Fruit fly (Drosophila melanogaster) whole organism, embryonic: ENCODE results near the gene CG8135.

Source experiments
- Bgb ChIP-seq: fragments of 200-800 bp; sonication (Bioruptor generic); IDR thresholded peaks from 2 replicates; pipeline ENCODE4 v1.3.6; 2022; ENCODE audit warnings: missing biosample characterization, missing genetic modification characterization; ENCODE audit not compliant: partially characterized antibody
- CG11085 ChIP-seq: fragments of 200-800 bp; sonication (Bioruptor generic); IDR thresholded peaks from 2 replicates; pipeline ENCODE4 v1.3.6; 2022; ENCODE audit warnings: missing biosample characterization, missing genetic modification characterization
- CG11247 ChIP-seq: fragments of 200-800 bp; sonication (Bioruptor generic); IDR thresholded peaks from 2 replicates; pipeline ENCODE4 v1.3.6; 2022; ENCODE audit warnings: missing biosample characterization, missing genetic modification characterization
- CG12155 ChIP-seq: fragments of 200-800 bp; sonication (Bioruptor generic); optimal IDR thresholded peaks from 3 replicates; lab custom pipeline; 2016; ENCODE audit warnings: missing biosample characterization, missing genetic modification characterization
- CG13624 ChIP-seq: fragments of 200-800 bp; sonication (Bioruptor generic); optimal IDR thresholded peaks from 2 replicates; lab custom pipeline; 2016; ENCODE audit warnings: missing biosample characterization, missing genetic modification characterization
- CG14014 ChIP-seq: fragments of 200-800 bp; sonication (Bioruptor generic); IDR thresholded peaks from 2 replicates; pipeline ENCODE4 v1.3.6; 2022; ENCODE audit warnings: missing biosample characterization, missing genetic modification characterization
- CG14050 ChIP-seq: fragments of 200-800 bp; sonication (Bioruptor generic); IDR thresholded peaks from 3 replicates; pipeline ENCODE4 v1.3.6; 2022; ENCODE audit warnings: missing biosample characterization, missing genetic modification characterization
- CG1602 ChIP-seq: fragments of 200-800 bp; sonication (Bioruptor generic); optimal IDR thresholded peaks from 3 replicates; lab custom pipeline; 2016; ENCODE audit warnings: missing biosample characterization, missing genetic modification characterization
- CG16863 ChIP-seq: fragments of 200-800 bp; sonication (Bioruptor generic); optimal IDR thresholded peaks from 3 replicates; lab custom pipeline; 2016; ENCODE audit warnings: missing biosample characterization, missing genetic modification characterization
- CG1832 ChIP-seq: fragments of 200-800 bp; sonication (Bioruptor generic); optimal IDR thresholded peaks from 2 replicates; lab custom pipeline; 2017; ENCODE audit warnings: missing biosample characterization, mild to moderate bottlenecking, missing genetic modification characterization, inconsistent platforms
- CG2116 ChIP-seq: fragments of 200-800 bp; sonication (Bioruptor generic); optimal IDR thresholded peaks from 3 replicates; lab custom pipeline; 2018; ENCODE audit warnings: missing biosample characterization, mild to moderate bottlenecking, missing genetic modification characterization
- CG3065 ChIP-seq: fragments of 200-800 bp; sonication (Bioruptor generic); optimal IDR thresholded peaks from 2 replicates; lab custom pipeline; 2016; ENCODE audit warnings: missing biosample characterization, missing genetic modification characterization
- CG31441 ChIP-seq: fragments of 200-800 bp; sonication (Bioruptor generic); IDR thresholded peaks from 2 replicates; pipeline ENCODE4 v1.3.6; 2022; ENCODE audit warnings: missing biosample characterization, missing genetic modification characterization
- CG4360 ChIP-seq: fragments of 200-800 bp; sonication (Bioruptor generic); IDR thresholded peaks from 2 replicates; pipeline ENCODE4 v1.3.6; 2022; ENCODE audit warnings: missing biosample characterization, missing genetic modification characterization
- CG4617 ChIP-seq: fragments of 200-800 bp; sonication (Bioruptor generic); optimal IDR thresholded peaks from 3 replicates; lab custom pipeline; 2016; ENCODE audit warnings: missing biosample characterization, missing genetic modification characterization, borderline replicate concordance
- CG4707 ChIP-seq: fragments of 200-800 bp; sonication (Bioruptor generic); optimal IDR thresholded peaks from 2 replicates; lab custom pipeline; 2018; ENCODE audit warnings: missing biosample characterization, mild to moderate bottlenecking, missing genetic modification characterization, moderate library complexity
- CG5180 ChIP-seq: fragments of 200-800 bp; sonication (Bioruptor generic); optimal IDR thresholded peaks from 3 replicates; lab custom pipeline; 2017; ENCODE audit warnings: missing biosample characterization, missing genetic modification characterization, mild to moderate bottlenecking, moderate library complexity, missing genetic modification reagents
- CG6683 ChIP-seq: fragments of 200-800 bp; sonication (Bioruptor generic); optimal IDR thresholded peaks from 2 replicates; lab custom pipeline; 2017; ENCODE audit warnings: missing biosample characterization, mild to moderate bottlenecking, missing genetic modification characterization, missing genetic modification reagents
- CG6854 ChIP-seq: fragments of 200-800 bp; sonication (Bioruptor generic); optimal IDR thresholded peaks from 3 replicates; lab custom pipeline; 2017; ENCODE audit warnings: missing biosample characterization, mild to moderate bottlenecking, missing genetic modification characterization
- CTCF ChIP-seq: fragments of 200-800 bp; sonication (Bioruptor generic); optimal IDR thresholded peaks from 2 replicates; lab custom pipeline; 2017; ENCODE audit warnings: missing biosample characterization, mild to moderate bottlenecking, missing genetic modification characterization, moderate library complexity
- Chrac-16 ChIP-seq: fragments of 200-800 bp; sonication (Bioruptor generic); optimal IDR thresholded peaks from 3 replicates; lab custom pipeline; 2016; ENCODE audit warnings: missing biosample characterization, missing genetic modification characterization
- Dek ChIP-seq: fragments of 200-800 bp; sonication (Bioruptor generic); optimal IDR thresholded peaks from 3 replicates; lab custom pipeline; 2019; ENCODE audit warnings: missing biosample characterization, mild to moderate bottlenecking, missing genetic modification characterization, moderate library complexity
- Doc2 ChIP-seq: fragments of 200-800 bp; sonication (Bioruptor generic); IDR thresholded peaks from 2 replicates; pipeline ENCODE4 v1.3.6; 2022; ENCODE audit warnings: missing biosample characterization, missing genetic modification characterization
- Ets65A ChIP-seq: fragments of 200-800 bp; sonication (Bioruptor generic); peaks from one replicate; lab custom pipeline; 2016; ENCODE audit warnings: missing biosample characterization, missing genetic modification characterization
- Fer3 ChIP-seq: fragments of 200-800 bp; sonication (Bioruptor generic); optimal IDR thresholded peaks from 2 replicates; lab custom pipeline; 2018; ENCODE audit warnings: missing biosample characterization, mild to moderate bottlenecking, missing genetic modification characterization, moderate library complexity
- Hmr ChIP-seq: fragments of 200-800 bp; sonication (Bioruptor generic); optimal IDR thresholded peaks from 3 replicates; lab custom pipeline; 2017; ENCODE audit warnings: mild to moderate bottlenecking, missing biosample characterization, missing genetic modification reagents, missing genetic modification characterization
- Hmx ChIP-seq: fragments of 200-800 bp; sonication (Bioruptor generic); optimal IDR thresholded peaks from 2 replicates; lab custom pipeline; 2016; ENCODE audit warnings: missing biosample characterization, missing genetic modification characterization
- Opbp ChIP-seq: fragments of 200-800 bp; sonication (Bioruptor generic); IDR thresholded peaks from 3 replicates; pipeline ENCODE4 v1.3.6; 2022; ENCODE audit warnings: missing biosample characterization, missing genetic modification characterization; ENCODE audit not compliant: partially characterized antibody
- Stat92E ChIP-seq, 3 experiments: fragments of >200 bp in 2 of 3; fragments of 200-800 bp in 1 of 3; sonication (Bioruptor generic) in 1 of 3; optimal IDR thresholded peaks; 2 replicates each; lab custom pipeline; 2017 to 2019; ENCODE audit warnings: missing biosample characterization in 3 of 3, missing genetic modification characterization in 3 of 3, mild to moderate bottlenecking in 1 of 3, moderate library complexity in 1 of 3
- YL-1 ChIP-seq: fragments of 200-800 bp; sonication (Bioruptor generic); optimal IDR thresholded peaks from 3 replicates; lab custom pipeline; 2017; ENCODE audit warnings: missing biosample characterization, mild to moderate bottlenecking, missing genetic modification characterization
- aop ChIP-seq: fragments of 200-800 bp; sonication (Bioruptor generic); IDR thresholded peaks from 2 replicates; pipeline ENCODE4 v1.3.6; 2022; ENCODE audit warnings: missing biosample characterization, missing genetic modification characterization
- crp ChIP-seq, 2 experiments: fragments of 200-800 bp; sonication (Bioruptor generic); optimal IDR thresholded peaks; 2 replicates in 1 of 2; 3 replicates in 1 of 2; lab custom pipeline; 2017; ENCODE audit warnings: missing biosample characterization in 2 of 2, missing genetic modification characterization in 2 of 2, mild to moderate bottlenecking in 1 of 2, moderate library complexity in 1 of 2
- ems ChIP-seq: fragments of 200-800 bp; sonication (Bioruptor generic); optimal IDR thresholded peaks from 3 replicates; lab custom pipeline; 2016; ENCODE audit warnings: missing biosample characterization, missing genetic modification characterization
- fd3F ChIP-seq: fragments of 200-800 bp; sonication (Bioruptor generic); optimal IDR thresholded peaks from 2 replicates; lab custom pipeline; 2018; ENCODE audit warnings: missing biosample characterization, mild to moderate bottlenecking, missing genetic modification characterization, moderate library complexity
- gcm ChIP-seq: fragments of 200-800 bp; sonication (Bioruptor generic); optimal IDR thresholded peaks from 2 replicates; lab custom pipeline; 2019; ENCODE audit warnings: missing biosample characterization, mild to moderate bottlenecking, missing genetic modification characterization, moderate library complexity
- grau ChIP-seq: fragments of 200-800 bp; optimal IDR thresholded peaks from 3 replicates; lab custom pipeline; 2019; ENCODE audit warnings: missing biosample characterization, mild to moderate bottlenecking, missing genetic modification characterization, moderate library complexity
- gro ChIP-seq: fragments of 200-800 bp; sonication (Bioruptor generic); optimal IDR thresholded peaks from 2 replicates; lab custom pipeline; 2016; ENCODE audit warnings: missing biosample characterization, missing genetic modification characterization
- gsb ChIP-seq: fragments of 200-800 bp; sonication (Bioruptor generic); IDR thresholded peaks from 2 replicates; pipeline ENCODE4 v1.3.6; 2022; ENCODE audit warnings: missing biosample characterization, missing genetic modification characterization
- hb ChIP-seq: fragments of 200-800 bp; sonication (Bioruptor generic); IDR thresholded peaks from 3 replicates; pipeline ENCODE4 v1.3.6; 2022; ENCODE audit warnings: missing biosample characterization, missing genetic modification characterization; ENCODE audit not compliant: partially characterized antibody
- her ChIP-seq: fragments of 200-800 bp; sonication (Bioruptor generic); optimal IDR thresholded peaks from 2 replicates; lab custom pipeline; 2016; ENCODE audit warnings: missing biosample characterization, missing genetic modification characterization
- hkb ChIP-seq, 2 experiments: fragments of 200-800 bp in 1 of 2; fragments of >200 bp in 1 of 2; sonication (Bioruptor generic) in 1 of 2; IDR thresholded peaks in 1 of 2; optimal IDR thresholded peaks in 1 of 2; 2 replicates each; pipeline versions ENCODE4 v1.3.6 to Lab custom; 2017 to 2022; ENCODE audit warnings: missing biosample characterization in 1 of 2, missing genetic modification characterization in 1 of 2
- hth ChIP-seq: fragments of >200 bp; optimal IDR thresholded peaks from 2 replicates; lab custom pipeline; 2017; ENCODE audit warnings: inconsistent platforms
- insv ChIP-seq, 2 experiments: fragments of 200-800 bp; sonication (Bioruptor generic); optimal IDR thresholded peaks; 3 replicates each; lab custom pipeline; 2016 to 2018; ENCODE audit warnings: missing biosample characterization in 2 of 2, missing genetic modification characterization in 2 of 2
- jigr1 ChIP-seq: fragments of 200-800 bp; sonication (Bioruptor generic); IDR thresholded peaks from 3 replicates; pipeline ENCODE4 v1.3.6; 2022; ENCODE audit warnings: missing biosample characterization, missing genetic modification characterization
- kni ChIP-seq: fragments of 200-800 bp; sonication (Bioruptor generic); optimal IDR thresholded peaks from 3 replicates; lab custom pipeline; 2017; ENCODE audit warnings: mild to moderate bottlenecking, missing biosample characterization, missing genetic modification reagents, missing genetic modification characterization
- row ChIP-seq: fragments of 200-800 bp; sonication (Bioruptor generic); IDR thresholded peaks from 3 replicates; pipeline ENCODE4 v1.3.6; 2022; ENCODE audit warnings: missing biosample characterization, missing genetic modification characterization
- sob ChIP-seq: fragments of 200-800 bp; sonication (Bioruptor generic); IDR thresholded peaks from 2 replicates; pipeline ENCODE4 v1.3.6; 2022; ENCODE audit warnings: missing biosample characterization, missing genetic modification characterization
- zf30C ChIP-seq: fragments of 200-800 bp; sonication (Bioruptor generic); optimal IDR thresholded peaks from 3 replicates; lab custom pipeline; 2018; ENCODE audit warnings: missing biosample characterization, mild to moderate bottlenecking, missing genetic modification characterization

The CG8135 gene

dm6 chr3R:9434543-9435407 lies 30.6 kb downstream of the CG8135 start (continued):
- TF ChIP-seq fd3F: peak; percentile 80
- peak; percentile 84 for TF ChIP-seq CG13624 (GFP tag; lab: Kevin White, UChicago)
- no peak for TF ChIP-seq Stat92E (GFP tag; optimal IDR thresholded peaks at IDR 0.05; lab: Kevin White, UChicago)
- no peak for TF ChIP-seq ems (GFP tag; lab: Kevin White, UChicago)
- TF ChIP-seq zf30C (GFP tag; lab: Kevin White, UChicago): peak; percentile 36
- TF ChIP-seq hkb (optimal IDR thresholded peaks at IDR 0.05; lab: Kevin White, UChicago): no peak
- TF ChIP-seq hkb (GFP tag; IDR thresholded peaks at IDR 0.05; lab: Robert Waterston, UW): peak; percentile 91
- TF ChIP-seq CG14050 (GFP tag; lab: Robert Waterston, UW): peak; percentile 83
- peak; percentile 64; the same call in 1 of the 2 replicates for TF ChIP-seq CG11085 (GFP tag; lab: Robert Waterston, UW)
- no peak for TF ChIP-seq YL-1 (GFP tag; lab: Kevin White, UChicago)
- TF ChIP-seq jigr1 (GFP tag; lab: Robert Waterston, UW): peak; percentile 53; the same call in 1 of the 3 replicates
- TF ChIP-seq CG6854 (GFP tag; lab: Kevin White, UChicago): peak; percentile 88
- peak; percentile 54; the same call in 1 of the 2 replicates for TF ChIP-seq CG4360
- TF ChIP-seq CG6683 (GFP tag; lab: Kevin White, UChicago): peak; percentile 79
- peak; percentile 64 for TF ChIP-seq CG2116 (GFP tag; lab: Kevin White, UChicago)
- TF ChIP-seq Hmx: peak; percentile 63
- TF ChIP-seq Opbp (GFP tag; lab: Robert Waterston, UW): no peak
- no peak for TF ChIP-seq hth (lab: Kevin White, UChicago)
- peak; percentile 87 for TF ChIP-seq Fer3 (tag; lab: Kevin White, UChicago)
- peak; percentile 76 for TF ChIP-seq gcm (GFP tag; lab: Kevin White, UChicago)
- TF ChIP-seq CG1602 (GFP tag; lab: Kevin White, UChicago): peak; percentile 77
- TF ChIP-seq CG4617 (GFP tag; lab: Kevin White, UChicago): peak; percentile 48
- TF ChIP-seq row (GFP tag; lab: Robert Waterston, UW): peak; percentile 90
- TF ChIP-seq Bgb: no peak
- 0 out of 2 replicates have a peak, but pooled peaks have one; percentile 16 for TF ChIP-seq aop (GFP tag; lab: Robert Waterston, UW)
- TF ChIP-seq kni: no peak
- no peak for TF ChIP-seq Doc2 (GFP tag; lab: Robert Waterston, UW)
- TF ChIP-seq CG3065 (GFP tag; lab: Kevin White, UChicago): no peak
- TF ChIP-seq Hmr: peak; percentile 91
- peak; percentile 82 for TF ChIP-seq CG16863 (GFP tag; lab: Kevin White, UChicago)
- TF ChIP-seq crp (GFP tag; optimal IDR thresholded peaks at IDR 0.05; lab: Kevin White, UChicago): peak in 1 of 2 experiments; percentile 33
- peak; percentile 92 for TF ChIP-seq sob (GFP tag; lab: Robert Waterston, UW)
- TF ChIP-seq CG31441 (GFP tag; lab: Robert Waterston, UW): peak; percentile 89
- TF ChIP-seq Ets65A: peak; percentile 96
- TF ChIP-seq gsb (GFP tag; lab: Robert Waterston, UW): peak; percentile 76
- TF ChIP-seq Chrac-16 (GFP tag; lab: Kevin White, UChicago): peak; percentile 71
- TF ChIP-seq CTCF (GFP tag; lab: Kevin White, UChicago): peak; percentile 40
- TF ChIP-seq CG12155: peak; percentile 80
- peak; percentile 68 for TF ChIP-seq CG11247
- TF ChIP-seq CG4707 (GFP tag; lab: Kevin White, UChicago): peak; percentile 66
- TF ChIP-seq gro (GFP tag; lab: Kevin White, UChicago): peak; percentile 87
- TF ChIP-seq her (GFP tag; lab: Kevin White, UChicago): peak; percentile 65
- peak; percentile 91 for TF ChIP-seq CG14014 (GFP tag; lab: Robert Waterston, UW)
- TF ChIP-seq grau: peak; percentile 87
- TF ChIP-seq insv (GFP tag; optimal IDR thresholded peaks at IDR 0.05; lab: Kevin White, UChicago): peak in 1 of 2 experiments; percentile 2
- TF ChIP-seq CG5180 (GFP tag; lab: Kevin White, UChicago): peak; percentile 69
- TF ChIP-seq CG1832 (GFP tag; lab: Kevin White, UChicago): no peak
- TF ChIP-seq hb (GFP tag; lab: Robert Waterston, UW): no peak
- peak; percentile 87 for TF ChIP-seq Dek (tag; lab: Kevin White, UChicago)
